Fruit fly (Drosophila melanogaster) Kc167 (cell line): ENCODE data around the gene CG12105.

Experiments
- Myc ChIP-seq: fragments of >200 bp; optimal IDR thresholded peaks from 2 replicates; lab custom pipeline; 2017; ENCODE audit warnings: missing external identifiers
- Sin3A ChIP-seq: fragments of >200 bp; optimal IDR thresholded peaks from 2 replicates; lab custom pipeline; 2018; ENCODE audit warnings: missing external identifiers
- h ChIP-seq: fragments of >200 bp; optimal IDR thresholded peaks from 3 replicates; lab custom pipeline; 2018; ENCODE audit warnings: missing external identifiers
- insv ChIP-seq: fragments of >200 bp; optimal IDR thresholded peaks from 3 replicates; lab custom pipeline; 2018; ENCODE audit warnings: missing external identifiers
- psq ChIP-seq: fragments of >200 bp; optimal IDR thresholded peaks from 2 replicates; lab custom pipeline; 2017; ENCODE audit warnings: missing external identifiers
- ttk ChIP-seq: sonication (Bioruptor generic); optimal IDR thresholded peaks from 2 replicates; lab custom pipeline; 2017; ENCODE audit warnings: missing external identifiers

The CG12105 gene

DNA sequence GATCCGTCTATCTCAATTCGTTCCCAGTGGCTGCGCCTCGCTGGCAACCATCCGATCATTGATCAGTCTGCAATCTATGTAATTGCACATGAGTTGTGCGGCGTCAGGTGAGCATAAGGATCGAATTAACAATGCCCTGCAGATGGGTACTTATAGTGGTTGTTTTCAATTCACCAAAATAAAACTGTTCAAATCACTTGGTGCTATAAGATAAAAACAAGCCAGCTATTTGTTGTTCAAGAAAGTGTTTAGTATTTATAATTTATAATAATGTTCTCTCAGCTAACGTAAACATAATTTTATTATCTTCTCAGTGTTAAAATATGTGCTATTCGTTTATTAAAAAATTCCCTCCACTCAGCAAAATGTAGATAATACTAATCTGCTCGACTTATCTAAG is at the start of gene CG12105:
CG12105 (minus strand) TSS at position 101 of the 400 bp plus-strand sequence.
- no peak for TF ChIP-seq h (lab: Kevin White, UChicago)
- TF ChIP-seq Myc (lab: Kevin White, UChicago): no peak
- no peak for TF ChIP-seq ttk (lab: Kevin White, UChicago)
- TF ChIP-seq psq (lab: Kevin White, UChicago): no peak
- TF ChIP-seq insv: no peak
- TF ChIP-seq Sin3A (lab: Kevin White, UChicago): no peak

dm6 chr3L:1664876-1665275 is 49.3 kb upstream of the CG12105 start, which contains the start of the genes Srrm234 and CG7974:
Gene Srrm234 (minus strand): TSS chr3L:1665064.
Gene CG7974 (plus strand): TSS chr3L:1665138.
- TF ChIP-seq h (lab: Kevin White, UChicago) (no peak), insv (no peak), ttk (lab: Kevin White, UChicago) (no peak), Sin3A (lab: Kevin White, UChicago) (no peak), Myc (lab: Kevin White, UChicago) (no peak), psq (lab: Kevin White, UChicago) (no peak)

DNA sequence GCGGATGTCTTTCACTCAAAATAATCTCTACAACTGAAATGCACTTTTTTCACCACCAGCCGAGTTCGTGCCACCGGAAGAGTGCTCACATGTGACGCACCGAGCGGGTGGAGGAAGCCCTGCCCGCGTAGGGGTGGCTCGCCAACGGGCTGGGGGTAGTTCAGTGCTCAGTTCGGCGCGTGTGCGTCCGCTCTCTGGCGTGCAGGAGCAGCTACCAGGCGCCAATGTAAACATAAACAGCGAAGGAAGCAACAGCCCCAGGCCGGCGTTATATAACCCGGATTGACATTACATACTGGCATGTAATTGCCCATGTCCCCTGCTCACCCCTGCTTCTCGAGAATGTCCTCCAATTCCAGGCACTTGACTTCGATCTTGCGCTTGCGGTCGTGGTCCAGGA is 48.6 kb upstream of the CG12105 start:
- TF ChIP-seq Myc (lab: Kevin White, UChicago) (no peak), ttk (lab: Kevin White, UChicago) (peak; percentile 82)

DNA sequence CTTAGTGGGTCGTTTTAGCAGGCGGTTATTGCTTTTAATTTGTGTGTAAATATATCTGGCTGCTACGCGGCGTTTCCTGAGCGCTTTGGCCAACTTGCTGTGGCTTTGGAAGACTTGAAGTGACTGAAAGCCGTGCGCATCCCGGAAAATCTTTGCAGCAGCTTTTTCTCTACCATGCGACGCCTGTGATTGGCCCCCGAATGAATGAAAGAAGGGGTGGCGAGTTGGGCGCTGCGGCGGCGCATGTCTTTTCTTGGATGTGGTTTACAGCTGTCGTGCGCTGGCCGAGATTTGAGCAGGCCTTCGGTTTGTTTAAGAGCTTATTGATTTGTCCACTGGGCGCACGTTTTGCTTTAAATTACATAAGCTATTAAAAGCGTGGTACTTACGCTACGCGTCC is 47.9 kb upstream of the CG12105 start:
- TF ChIP-seq insv: no peak
- no peak for TF ChIP-seq h (lab: Kevin White, UChicago)
- no peak for TF ChIP-seq ttk (lab: Kevin White, UChicago)
- TF ChIP-seq psq (lab: Kevin White, UChicago): no peak
- no peak for TF ChIP-seq Sin3A (lab: Kevin White, UChicago)
- no peak for TF ChIP-seq Myc (lab: Kevin White, UChicago)

DNA sequence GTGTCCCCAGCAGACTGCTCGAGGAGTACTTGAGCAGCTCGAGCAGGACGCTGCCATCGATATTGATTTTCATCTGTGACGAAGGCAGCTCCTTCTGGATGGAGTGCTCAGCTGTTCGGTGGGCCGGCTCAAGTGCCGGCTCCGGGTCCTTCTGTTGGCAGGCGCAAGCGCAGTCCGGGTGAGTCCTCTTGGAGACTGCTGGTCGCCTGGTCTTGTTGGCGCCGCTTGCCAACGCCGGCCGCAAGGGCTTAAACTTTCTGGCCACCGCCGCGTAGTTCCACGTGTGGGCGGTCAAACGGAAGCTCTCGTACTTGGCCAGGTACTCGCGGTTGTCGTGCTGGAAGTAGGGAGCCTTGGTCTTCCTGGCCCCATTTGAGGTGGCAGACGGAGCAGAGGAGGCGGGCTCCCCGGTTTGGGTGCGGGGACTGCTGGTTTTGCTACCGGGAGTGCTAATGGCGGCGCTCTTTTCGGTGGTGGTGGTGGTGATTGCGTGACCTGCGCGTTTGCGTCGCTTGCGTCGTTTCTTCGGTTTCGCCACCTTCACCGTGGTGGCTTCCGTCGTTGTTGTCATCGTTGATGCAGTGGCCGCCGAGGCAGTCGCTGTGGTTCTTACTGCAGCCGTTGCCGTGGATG is 46.3 kb upstream of the CG12105 start:
- TF ChIP-seq insv: no peak

- no peak for TF ChIP-seq insv
Measured at dm6 chr3L:1653752-1654151, 38.2 kb upstream of the CG12105 start.

- no peak for TF ChIP-seq Sin3A (lab: Kevin White, UChicago)
- TF ChIP-seq ttk (lab: Kevin White, UChicago): no peak
- TF ChIP-seq insv: no peak
- TF ChIP-seq h (lab: Kevin White, UChicago): no peak
- no peak for TF ChIP-seq psq (lab: Kevin White, UChicago)
- no peak for TF ChIP-seq Myc (lab: Kevin White, UChicago)
Measured at dm6 chr3L:1652700-1653200, 37.1 kb upstream of the CG12105 start, which contains the start of the genes CG7970 and Vta1. Gene CG7970 (plus strand): TSS chr3L:1652750. Gene Vta1 (minus strand): TSS chr3L:1652900.

- TF ChIP-seq h (lab: Kevin White, UChicago) (no peak), psq (lab: Kevin White, UChicago) (no peak), ttk (lab: Kevin White, UChicago) (no peak), Myc (lab: Kevin White, UChicago) (no peak), insv (no peak), Sin3A (lab: Kevin White, UChicago) (no peak)
Measured at dm6 chr3L:1649363-1649762, 33.8 kb upstream of the CG12105 start.

DNA sequence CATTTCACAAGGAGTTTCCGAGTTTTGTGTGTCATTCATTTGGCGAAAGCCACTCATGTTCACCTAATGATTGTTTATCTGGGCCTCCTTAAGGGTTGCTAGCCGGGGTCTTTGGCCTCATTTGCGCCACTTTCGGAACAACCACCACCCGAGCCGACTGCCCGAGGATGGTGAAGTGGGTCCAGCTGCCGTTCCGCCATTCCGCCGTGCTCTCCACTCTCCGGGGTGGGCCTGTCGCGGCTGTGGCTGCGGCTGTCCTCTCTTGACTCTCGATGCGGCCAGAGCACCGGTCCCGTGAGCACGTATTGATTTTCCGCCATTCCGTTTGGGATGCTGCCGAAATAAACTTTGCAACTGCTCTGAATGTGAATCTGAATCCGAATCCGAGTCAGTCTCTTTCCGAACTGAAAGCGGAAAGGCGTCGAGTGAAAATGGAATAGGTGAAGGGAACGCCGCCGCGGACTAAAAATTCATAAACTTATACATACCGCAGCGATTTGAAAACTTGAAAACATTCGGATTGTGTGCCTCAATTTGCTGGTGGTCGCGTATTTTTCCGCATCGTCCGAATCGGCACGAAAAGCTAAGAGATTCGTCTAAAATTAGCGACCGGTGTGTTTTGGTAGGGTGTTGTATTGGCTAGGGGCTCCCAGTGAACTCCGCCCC is 33.2 kb upstream of the CG12105 start, which contains the start of gene CG13920:
CG13920 (plus strand) TSS at position 255 of the 666 bp plus-strand sequence.
- TF ChIP-seq psq (lab: Kevin White, UChicago) (no peak), h (lab: Kevin White, UChicago) (no peak), Myc (lab: Kevin White, UChicago) (no peak), Sin3A (lab: Kevin White, UChicago) (no peak)

DNA sequence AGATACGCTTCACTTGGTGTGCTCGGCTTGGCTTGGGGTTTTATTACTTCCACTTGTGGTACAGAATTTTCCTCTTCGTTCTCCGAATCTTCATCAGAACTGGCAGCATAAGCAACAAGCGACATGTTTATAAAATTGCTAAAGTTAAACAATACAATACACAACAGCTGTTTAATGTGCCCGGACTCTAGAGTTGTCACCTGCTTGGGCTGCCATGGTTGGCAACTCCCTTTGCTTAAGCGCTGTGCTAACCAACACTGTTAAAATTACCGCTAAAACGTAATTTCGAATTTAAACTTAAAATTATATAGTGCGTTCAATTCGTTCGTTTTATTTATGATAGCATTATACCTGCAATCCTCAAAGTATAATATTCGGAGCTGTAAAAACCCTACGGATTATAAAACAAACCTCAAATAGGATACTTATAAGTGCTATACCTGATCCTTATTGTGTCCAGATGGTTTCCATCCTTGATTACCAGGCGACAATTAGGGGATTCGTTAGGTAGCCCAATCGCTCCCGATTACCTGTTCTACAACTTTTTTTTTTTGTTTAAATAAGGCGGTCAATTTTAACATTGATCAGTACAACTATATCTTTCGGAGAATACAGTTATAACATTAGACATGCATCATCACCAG is 31.8 kb upstream of the CG12105 start, which contains the start of the genes CG17249 and Bro:
CG17249 (minus strand) TSS at position 189 of the 644 bp plus-strand sequence.
Bro (plus strand) TSS at position 594 of the 644 bp plus-strand sequence.
- TF ChIP-seq ttk (lab: Kevin White, UChicago) (no peak), h (lab: Kevin White, UChicago) (no peak), Myc (lab: Kevin White, UChicago) (no peak), psq (lab: Kevin White, UChicago) (no peak), Sin3A (lab: Kevin White, UChicago) (no peak), insv (no peak)

DNA sequence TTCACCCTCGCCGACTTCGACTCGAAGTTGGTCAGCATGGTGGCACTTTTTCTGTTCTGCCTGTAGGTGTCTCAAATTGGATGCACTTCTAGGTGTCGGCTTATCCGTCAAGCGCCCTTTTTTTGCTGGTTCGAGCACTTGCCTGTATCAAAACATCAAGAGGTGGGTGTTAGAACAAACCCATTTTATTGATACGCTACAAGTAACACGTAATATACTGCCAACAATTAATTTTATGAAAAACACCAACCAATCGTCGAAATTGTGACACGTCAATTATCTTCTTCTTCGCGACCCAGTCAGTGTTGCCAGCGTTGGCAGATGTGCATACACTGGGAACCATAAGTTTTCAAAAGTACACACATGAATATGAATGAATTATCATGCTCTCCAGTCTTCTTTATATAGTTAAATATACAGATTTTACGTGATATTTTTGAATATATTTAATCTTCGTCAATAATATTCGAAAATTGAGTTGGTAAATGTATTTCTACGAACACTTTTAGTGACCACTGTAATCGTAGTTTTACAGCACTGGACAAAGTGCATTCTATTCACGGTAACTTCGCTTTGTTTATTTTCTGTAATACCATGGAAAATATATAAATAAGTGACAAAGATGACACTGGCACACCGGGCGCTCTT is 29.4 kb upstream of the CG12105 start, which contains the start of the genes alphaCOP and CG13919:
alphaCOP (minus strand) TSS at position 280 of the 648 bp plus-strand sequence.
CG13919 (plus strand) TSS at position 548 of the 648 bp plus-strand sequence.
- TF ChIP-seq psq (lab: Kevin White, UChicago) (no peak), h (lab: Kevin White, UChicago) (no peak), Myc (lab: Kevin White, UChicago) (no peak), Sin3A (lab: Kevin White, UChicago) (no peak), insv (no peak), ttk (lab: Kevin White, UChicago) (no peak)
